Fruit fly (Drosophila melanogaster) whole organism: ENCODE data around the gene CG7016.

ENCODE experiments used
- CG8478 ChIP-seq: fragments of >200 bp; optimal IDR thresholded peaks from 2 replicates; lab custom pipeline; 2018; ENCODE audit warnings: inconsistent platforms
- Dll ChIP-seq: fragments of >200 bp; optimal IDR thresholded peaks from 2 replicates; lab custom pipeline; 2017
- EcR ChIP-seq, 2 experiments: fragments of >200 bp; optimal IDR thresholded peaks; 2 replicates each; lab custom pipeline; 2017; ENCODE audit warnings: missing biosample characterization in 2 of 2, missing genetic modification characterization in 2 of 2, missing genetic modification reagents in 2 of 2
- pan ChIP-seq: fragments of >200 bp; optimal IDR thresholded peaks from 2 replicates; lab custom pipeline; 2017
- psq ChIP-seq: fragments of >200 bp; optimal IDR thresholded peaks from 2 replicates; lab custom pipeline; 2017
- usp ChIP-seq: fragments of >200 bp; optimal IDR thresholded peaks from 2 replicates; lab custom pipeline; 2017; ENCODE audit warnings: missing biosample characterization, missing genetic modification characterization, mixed read lengths

DNA sequence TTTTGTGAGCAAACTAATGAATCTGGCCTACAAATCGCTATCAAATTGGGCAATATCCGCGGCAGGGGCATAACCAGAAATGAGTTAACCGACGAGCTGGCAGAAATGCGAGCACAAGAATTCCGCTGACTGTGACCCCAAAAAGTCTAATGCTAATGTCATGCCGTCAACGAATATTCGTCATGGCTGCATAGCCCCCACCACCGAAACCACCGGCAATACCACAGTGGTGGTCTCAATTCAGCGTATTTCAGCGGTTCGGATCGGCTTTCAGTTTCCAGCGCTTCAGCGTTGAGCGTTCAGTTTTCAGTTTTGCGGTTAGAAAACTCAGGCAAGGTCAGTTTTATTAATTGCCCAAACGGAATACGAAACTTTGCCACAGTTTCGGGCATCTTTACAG is 27.5 kb downstream of the CG7016 start:
- TF ChIP-seq Dll (no peak), EcR (GFP tag; optimal IDR thresholded peaks at IDR 0.05; lab: Kevin White, UChicago) (no peak), usp (GFP tag; lab: Kevin White, UChicago) (no peak), CG8478 (no peak), pan (lab: Kevin White, UChicago) (no peak), psq (lab: Kevin White, UChicago) (no peak)
